Fruit fly (Drosophila melanogaster) whole organism, embryonic: ENCODE measurements around the gene ClpP.
A peak's percentile ranks its signal among the peaks of the same experiment; 100 is the strongest.

ENCODE experiments used
- CG10267 ChIP-seq: fragments of 200-800 bp; sonication (Bioruptor generic); optimal IDR thresholded peaks from 2 replicates; lab custom pipeline; 2018; ENCODE audit warnings: missing biosample characterization, mild to moderate bottlenecking, missing genetic modification characterization, moderate library complexity
- CG10321 ChIP-seq: fragments of 200-800 bp; sonication (Bioruptor generic); IDR thresholded peaks from 2 replicates; pipeline ENCODE4 v1.3.6; 2022; ENCODE audit warnings: missing biosample characterization, missing genetic modification characterization
- CG11398 ChIP-seq: fragments of 200-800 bp; sonication (Bioruptor generic); optimal IDR thresholded peaks from 2 replicates; lab custom pipeline; 2016; ENCODE audit warnings: missing biosample characterization, missing genetic modification characterization
- CG11695 ChIP-seq: fragments of 200-800 bp; sonication (Bioruptor generic); IDR thresholded peaks from 3 replicates; pipeline ENCODE4 v1.3.6; 2022; ENCODE audit warnings: missing biosample characterization, missing genetic modification characterization
- CG12391 ChIP-seq: fragments of 200-800 bp; sonication (Bioruptor generic); optimal IDR thresholded peaks from 3 replicates; lab custom pipeline; 2018; ENCODE audit warnings: missing biosample characterization, mild to moderate bottlenecking, missing genetic modification characterization, moderate library complexity
- CG13296 ChIP-seq: fragments of 200-800 bp; sonication (Bioruptor generic); optimal IDR thresholded peaks from 3 replicates; lab custom pipeline; 2018; ENCODE audit warnings: missing biosample characterization, mild to moderate bottlenecking, missing genetic modification characterization
- CG1603 ChIP-seq: fragments of 200-800 bp; sonication (Bioruptor generic); optimal IDR thresholded peaks from 2 replicates; lab custom pipeline; 2019; ENCODE audit warnings: missing biosample characterization, mild to moderate bottlenecking, missing genetic modification characterization, moderate library complexity
- CG1647 ChIP-seq: fragments of 200-800 bp; sonication (Bioruptor generic); optimal IDR thresholded peaks from 3 replicates; lab custom pipeline; 2016; ENCODE audit warnings: missing biosample characterization, missing genetic modification characterization
- CG16815 ChIP-seq: fragments of 200-800 bp; sonication (Bioruptor generic); optimal IDR thresholded peaks from 3 replicates; lab custom pipeline; 2017; ENCODE audit warnings: missing biosample characterization, mild to moderate bottlenecking, missing genetic modification characterization
- CG1832 ChIP-seq: fragments of 200-800 bp; sonication (Bioruptor generic); optimal IDR thresholded peaks from 2 replicates; lab custom pipeline; 2017; ENCODE audit warnings: missing biosample characterization, mild to moderate bottlenecking, missing genetic modification characterization, inconsistent platforms
- CG18476 ChIP-seq: fragments of 200-800 bp; sonication (Bioruptor generic); optimal IDR thresholded peaks from 2 replicates; lab custom pipeline; 2016; ENCODE audit warnings: missing biosample characterization, mild to moderate bottlenecking, missing genetic modification characterization
- CG2116 ChIP-seq: fragments of 200-800 bp; sonication (Bioruptor generic); optimal IDR thresholded peaks from 3 replicates; lab custom pipeline; 2018; ENCODE audit warnings: missing biosample characterization, mild to moderate bottlenecking, missing genetic modification characterization
- CG2889 ChIP-seq: fragments of 200-800 bp; sonication (Bioruptor generic); IDR thresholded peaks from 3 replicates; pipeline ENCODE4 v1.3.6; 2022; ENCODE audit warnings: missing biosample characterization, missing genetic modification characterization
- CG3163 ChIP-seq: fragments of 200-800 bp; sonication (Bioruptor generic); optimal IDR thresholded peaks from 3 replicates; lab custom pipeline; 2016; ENCODE audit warnings: missing biosample characterization, missing genetic modification characterization
- CG6813 ChIP-seq: fragments of 200-800 bp; sonication (Bioruptor generic); optimal IDR thresholded peaks from 2 replicates; lab custom pipeline; 2017; ENCODE audit warnings: missing biosample characterization, missing genetic modification characterization, mild to moderate bottlenecking, moderate library complexity, missing genetic modification reagents
- CG7839 ChIP-seq: fragments of 200-800 bp; sonication (Bioruptor generic); optimal IDR thresholded peaks from 3 replicates; lab custom pipeline; 2018; ENCODE audit warnings: missing biosample characterization, mild to moderate bottlenecking, missing genetic modification characterization, moderate library complexity
- CG8281 ChIP-seq: fragments of 200-800 bp; sonication (Bioruptor generic); optimal IDR thresholded peaks from 2 replicates; lab custom pipeline; 2018; ENCODE audit warnings: missing biosample characterization, mild to moderate bottlenecking, missing genetic modification characterization, moderate library complexity
- CG8388 ChIP-seq: fragments of 200-800 bp; sonication (Bioruptor generic); optimal IDR thresholded peaks from 2 replicates; lab custom pipeline; 2019; ENCODE audit warnings: missing biosample characterization, mild to moderate bottlenecking, missing genetic modification characterization, moderate library complexity
- CG8478 ChIP-seq: fragments of >200 bp; optimal IDR thresholded peaks from 2 replicates; lab custom pipeline; 2018
- CoRest ChIP-seq: fragments of 200-800 bp; sonication (Bioruptor generic); optimal IDR thresholded peaks from 3 replicates; lab custom pipeline; 2018; ENCODE audit warnings: missing biosample characterization, mild to moderate bottlenecking, missing genetic modification characterization, moderate library complexity
- Dad ChIP-seq: fragments of 200-800 bp; sonication (Bioruptor generic); optimal IDR thresholded peaks from 3 replicates; lab custom pipeline; 2016; ENCODE audit warnings: missing biosample characterization, missing genetic modification characterization
- Fer2 ChIP-seq: fragments of 200-800 bp; sonication (Bioruptor generic); optimal IDR thresholded peaks from 2 replicates; lab custom pipeline; 2018; ENCODE audit warnings: missing biosample characterization, mild to moderate bottlenecking, missing genetic modification characterization, moderate library complexity
- Gsc ChIP-seq: fragments of 200-800 bp; sonication (Bioruptor generic); IDR thresholded peaks from 2 replicates; pipeline ENCODE4 v1.3.6; 2022; ENCODE audit warnings: missing biosample characterization, missing genetic modification characterization
- HmgZ ChIP-seq: fragments of 200-800 bp; sonication (Bioruptor generic); optimal IDR thresholded peaks from 2 replicates; lab custom pipeline; 2018; ENCODE audit warnings: missing biosample characterization, mild to moderate bottlenecking, missing genetic modification characterization
- Hmx ChIP-seq: fragments of 200-800 bp; sonication (Bioruptor generic); optimal IDR thresholded peaks from 2 replicates; lab custom pipeline; 2016; ENCODE audit warnings: missing biosample characterization, missing genetic modification characterization
- Hr78 ChIP-seq, 2 experiments: fragments of 200-800 bp in 1 of 2; fragments of >200 bp in 1 of 2; sonication (Bioruptor generic) in 1 of 2; optimal IDR thresholded peaks; 2 replicates each; lab custom pipeline; 2017 to 2019; ENCODE audit warnings: missing biosample characterization in 2 of 2, missing genetic modification characterization in 2 of 2, mild to moderate bottlenecking in 1 of 2, moderate library complexity in 1 of 2
- Med ChIP-seq: fragments of 200-800 bp; sonication (Bioruptor generic); peaks from one replicate; lab custom pipeline; 2016; ENCODE audit warnings: missing biosample characterization, missing genetic modification characterization, mild to moderate bottlenecking, inconsistent platforms, moderate library complexity
- Ptx1 ChIP-seq: fragments of 200-800 bp; sonication (Bioruptor generic); IDR thresholded peaks from 2 replicates; pipeline ENCODE4 v1.3.6; 2022; ENCODE audit warnings: missing biosample characterization, missing genetic modification characterization
- Scr ChIP-seq: fragments of 200-800 bp; sonication (Bioruptor generic); IDR thresholded peaks from 2 replicates; pipeline ENCODE4 v1.3.6; 2022; ENCODE audit warnings: missing biosample characterization, missing genetic modification characterization; ENCODE audit not compliant: partially characterized antibody
- Sry-β ChIP-seq: fragments of 200-800 bp; sonication (Bioruptor generic); optimal IDR thresholded peaks from 2 replicates; lab custom pipeline; 2018; ENCODE audit warnings: missing biosample characterization, mild to moderate bottlenecking, missing genetic modification characterization, moderate library complexity
- ab ChIP-seq: fragments of 200-800 bp; sonication (Bioruptor generic); optimal IDR thresholded peaks from 2 replicates; lab custom pipeline; 2016; ENCODE audit warnings: missing biosample characterization, missing genetic modification characterization
- ap ChIP-seq: fragments of 200-800 bp; sonication (Bioruptor generic); IDR thresholded peaks from 2 replicates; pipeline ENCODE4 v1.3.6; 2022; ENCODE audit warnings: missing biosample characterization, missing genetic modification characterization
- ato ChIP-seq: fragments of 200-800 bp; sonication (Bioruptor generic); IDR thresholded peaks from 2 replicates; pipeline ENCODE4 v1.3.6; 2022; ENCODE audit warnings: missing biosample characterization, missing genetic modification characterization; ENCODE audit not compliant: partially characterized antibody
- bab2 ChIP-seq: fragments of 200-800 bp; sonication (Bioruptor generic); optimal IDR thresholded peaks from 2 replicates; lab custom pipeline; 2016; ENCODE audit warnings: missing biosample characterization, missing genetic modification characterization
- esg ChIP-seq: fragments of 200-800 bp; sonication (Bioruptor generic); conservative IDR thresholded peaks from 2 replicates; pipeline ENCODE4 v1.3.6; 2022; ENCODE audit warnings: missing biosample characterization, missing genetic modification characterization
- ewg ChIP-seq: fragments of 200-800 bp; sonication (Bioruptor generic); optimal IDR thresholded peaks from 3 replicates; lab custom pipeline; 2017; ENCODE audit warnings: mild to moderate bottlenecking, missing biosample characterization, missing genetic modification reagents, missing genetic modification characterization
- ftz-f1 ChIP-seq: fragments of 200-800 bp; sonication (Bioruptor generic); optimal IDR thresholded peaks from 2 replicates; lab custom pipeline; 2016; ENCODE audit warnings: missing biosample characterization, missing genetic modification characterization
- gem ChIP-seq: fragments of 200-800 bp; sonication (Bioruptor generic); optimal IDR thresholded peaks from 2 replicates; lab custom pipeline; 2019; ENCODE audit warnings: missing biosample characterization, mild to moderate bottlenecking, missing genetic modification characterization, moderate library complexity
- gro ChIP-seq: fragments of 200-800 bp; sonication (Bioruptor generic); optimal IDR thresholded peaks from 2 replicates; lab custom pipeline; 2016; ENCODE audit warnings: missing biosample characterization, missing genetic modification characterization
- jing ChIP-seq: fragments of 200-800 bp; sonication (Bioruptor generic); optimal IDR thresholded peaks from 2 replicates; lab custom pipeline; 2018; ENCODE audit warnings: missing biosample characterization, mild to moderate bottlenecking, missing genetic modification characterization
- lilli ChIP-seq: fragments of 200-800 bp; sonication (Bioruptor generic); optimal IDR thresholded peaks from 3 replicates; lab custom pipeline; 2016; ENCODE audit warnings: missing biosample characterization, missing genetic modification characterization
- lola ChIP-seq, 3 experiments: fragments of >200 bp in 2 of 3; fragments of 200-800 bp in 1 of 3; sonication (Bioruptor generic) in 1 of 3; optimal IDR thresholded peaks; 2 replicates each; lab custom pipeline; 2017 to 2019; ENCODE audit warnings: missing biosample characterization in 3 of 3, missing genetic modification characterization in 3 of 3, mild to moderate bottlenecking in 1 of 3, moderate library complexity in 1 of 3
- nau ChIP-seq: fragments of 200-800 bp; sonication (Bioruptor generic); optimal IDR thresholded peaks from 3 replicates; lab custom pipeline; 2017; ENCODE audit warnings: missing biosample characterization, mild to moderate bottlenecking, missing genetic modification characterization, missing genetic modification reagents
- nerfin-1 ChIP-seq: fragments of 200-800 bp; sonication (Bioruptor generic); optimal IDR thresholded peaks from 3 replicates; lab custom pipeline; 2019; ENCODE audit warnings: missing biosample characterization, mild to moderate bottlenecking, missing genetic modification characterization, moderate library complexity
- nerfin-2 ChIP-seq: fragments of 200-800 bp; sonication (Bioruptor generic); IDR thresholded peaks from 2 replicates; pipeline ENCODE4 v1.3.6; 2022; ENCODE audit warnings: missing biosample characterization, missing genetic modification characterization; ENCODE audit not compliant: partially characterized antibody
- nmo ChIP-seq: fragments of 200-800 bp; sonication (Bioruptor generic); optimal IDR thresholded peaks from 2 replicates; lab custom pipeline; 2018; ENCODE audit warnings: missing biosample characterization, mild to moderate bottlenecking, missing genetic modification characterization, moderate library complexity
- sd ChIP-seq: fragments of 200-800 bp; sonication (Bioruptor generic); optimal IDR thresholded peaks from 3 replicates; lab custom pipeline; 2018; ENCODE audit warnings: missing biosample characterization, mild to moderate bottlenecking, missing genetic modification characterization, moderate library complexity
- sqz ChIP-seq: fragments of 200-800 bp; sonication (Bioruptor generic); optimal IDR thresholded peaks from 3 replicates; lab custom pipeline; 2018; ENCODE audit warnings: missing biosample characterization, mild to moderate bottlenecking, missing genetic modification characterization
- sr ChIP-seq: fragments of 200-800 bp; sonication (Bioruptor generic); IDR thresholded peaks from 3 replicates; pipeline ENCODE4 v1.3.6; 2022; ENCODE audit warnings: missing biosample characterization, missing genetic modification characterization
- tin ChIP-seq: fragments of 200-800 bp; sonication (Bioruptor generic); optimal IDR thresholded peaks from 3 replicates; lab custom pipeline; 2016; ENCODE audit warnings: missing biosample characterization, missing genetic modification characterization

ClpP gene

dm6 chr2L:10339212-10339721, 17.3 kb upstream of the ClpP start, which contains the start of gene SamDC (continued):
- TF ChIP-seq gem (tag; lab: Kevin White, UChicago) (peak; percentile 76), CG18476 (GFP tag; lab: Kevin White, UChicago) (no peak), sr (GFP tag; lab: Robert Waterston, UW) (no peak), jing (GFP tag; lab: Kevin White, UChicago) (no peak), lilli (GFP tag; lab: Kevin White, UChicago) (peak; percentile 52), sd (peak; percentile 27), Hr78 (GFP tag; optimal IDR thresholded peaks at IDR 0.05; lab: Kevin White, UChicago) (peak in 1 of 2 experiments; percentile 67), CG6813 (peak; percentile 46), nerfin-1 (tag; lab: Kevin White, UChicago) (no peak), Dad (peak; percentile 5), Med (peak; percentile 91), Gsc (no peak), ab (GFP tag; lab: Kevin White, UChicago) (no peak), CG10321 (GFP tag; lab: Robert Waterston, UW) (no peak), Fer2 (tag; lab: Kevin White, UChicago) (no peak), Sry-β (GFP tag; lab: Kevin White, UChicago) (no peak), nerfin-2 (peak; percentile 59; the same call in 1 of the 2 replicates), Hmx (no peak), gro (peak; percentile 52), CG16815 (peak; percentile 7), ewg (GFP tag; lab: Kevin White, UChicago) (no peak), HmgZ (tag; lab: Kevin White, UChicago) (peak; percentile 59), Ptx1 (GFP tag; lab: Robert Waterston, UW) (peak; percentile 44), CG11398 (no peak), nmo (GFP tag; lab: Kevin White, UChicago) (peak; percentile 46), sqz (no peak), ap (GFP tag; lab: Robert Waterston, UW) (no peak), CG8281 (tag; lab: Kevin White, UChicago) (no peak), CG8478 (lab: Kevin White, UChicago) (no peak), ato (GFP tag; lab: Robert Waterston, UW) (peak; percentile 79), CG10267 (tag; lab: Kevin White, UChicago) (peak; percentile 58), CG2889 (GFP tag; lab: Robert Waterston, UW) (no peak), nau (no peak), CG3163 (GFP tag; lab: Kevin White, UChicago) (no peak), CG13296 (GFP tag; lab: Kevin White, UChicago) (no peak), CG1603 (tag; lab: Kevin White, UChicago) (peak; percentile 79), CoRest (tag; lab: Kevin White, UChicago) (peak; percentile 66), CG12391 (tag; lab: Kevin White, UChicago) (peak; percentile 71), CG11695 (GFP tag; lab: Robert Waterston, UW) (0 out of 3 replicates have a peak, but pooled peaks have one; percentile 39), Scr (peak; percentile 85), esg (no peak), CG1832 (no peak), CG7839 (peak; percentile 52), lola (GFP tag; optimal IDR thresholded peaks at IDR 0.05; lab: Kevin White, UChicago) (peak in 2 of 3 experiments; percentile 24 to 98), bab2 (GFP tag; lab: Kevin White, UChicago) (no peak), tin (peak; percentile 13), CG2116 (GFP tag; lab: Kevin White, UChicago) (peak; percentile 60), ftz-f1 (GFP tag; lab: Kevin White, UChicago) (no peak), CG1647 (GFP tag; lab: Kevin White, UChicago) (no peak), CG8388 (GFP tag; lab: Kevin White, UChicago) (peak; percentile 99)
